Worm (Caenorhabditis elegans) whole organism, L1 larva: Measurements from ENCODE around the gene sre-27.

Source experiments
- C04F5.9 ChIP-seq: sonication (generic microtip); optimal IDR thresholded peaks from 2 replicates; lab custom pipeline; 2016; ENCODE audit warnings: missing genetic modification characterization, missing compliant biosample characterization
- C16A3.4 ChIP-seq: fragments of 150-350 bp; optimal IDR thresholded peaks from 2 replicates; lab custom pipeline; 2014; ENCODE audit warnings: missing biosample characterization, missing genetic modification characterization
- C34B4.2 ChIP-seq: sonication (generic microtip); optimal IDR thresholded peaks from 2 replicates; lab custom pipeline; 2017; ENCODE audit warnings: mild to moderate bottlenecking, missing genetic modification characterization, missing compliant biosample characterization
- F16B12.6 ChIP-seq: fragments of 150-350 bp; optimal IDR thresholded peaks from 2 replicates; lab custom pipeline; 2014; ENCODE audit warnings: missing biosample characterization, missing genetic modification characterization
- alr-1 ChIP-seq: fragments of 200-800 bp; sonication (Bioruptor generic); optimal IDR thresholded peaks from 2 replicates; lab custom pipeline; 2018; ENCODE audit warnings: borderline replicate concordance, mild to moderate bottlenecking, missing genetic modification characterization, missing compliant biosample characterization
- ceh-8 ChIP-seq: fragments of 200-800 bp; sonication (Bioruptor generic); optimal IDR thresholded peaks from 2 replicates; lab custom pipeline; 2018; ENCODE audit warnings: mild to moderate bottlenecking, missing genetic modification characterization, moderate library complexity, missing compliant biosample characterization
- ceh-88 ChIP-seq: fragments of 200-800 bp; sonication (Bioruptor generic); IDR thresholded peaks from 2 replicates; pipeline ENCODE4 v1.3.6; 2022; ENCODE audit warnings: missing genetic modification characterization, missing compliant biosample characterization
- ces-1 ChIP-seq: fragments of 150-350 bp; optimal IDR thresholded peaks from 2 replicates; lab custom pipeline; 2014; ENCODE audit warnings: missing biosample characterization, missing genetic modification reagents, missing genetic modification characterization
- dpl-1 ChIP-seq, 3 experiments: fragments of 150-350 bp in 2 of 3; sonication (generic microtip) in 1 of 3; optimal IDR thresholded peaks; 2 replicates each; lab custom pipeline; 2014 to 2017; ENCODE audit warnings: missing biosample characterization in 3 of 3, missing genetic modification characterization in 3 of 3, missing genetic modification reagents in 3 of 3
- efl-1 ChIP-seq, 4 experiments: fragments of 150-350 bp; optimal IDR thresholded peaks in 3 of 4; peaks in 1 of 4; 1 replicate in 1 of 4; 2 replicates in 3 of 4; lab custom pipeline; 2014; ENCODE audit warnings: missing biosample characterization in 2 of 4, missing genetic modification characterization in 2 of 4, missing genetic modification reagents in 2 of 4
- egl-13 ChIP-seq: sonication (generic microtip); optimal IDR thresholded peaks from 2 replicates; lab custom pipeline; 2016; ENCODE audit warnings: missing genotype, missing genetic modification reagents, missing genetic modification characterization, missing compliant biosample characterization
- ets-5 ChIP-seq: fragments of 200-800 bp; sonication (Bioruptor generic); IDR thresholded peaks from 2 replicates; pipeline ENCODE4 v1.3.6; 2022; ENCODE audit warnings: missing genetic modification characterization, missing compliant biosample characterization
- fos-1 ChIP-seq: fragments of 150-350 bp; optimal IDR thresholded peaks from 2 replicates; lab custom pipeline; 2014; ENCODE audit warnings: missing biosample characterization, missing genetic modification characterization
- grh-1 ChIP-seq: fragments of 200-800 bp; sonication (Bioruptor generic); IDR thresholded peaks from 2 replicates; pipeline ENCODE4 v1.3.6; 2022; ENCODE audit warnings: missing genetic modification reagents, missing genetic modification characterization, missing compliant biosample characterization
- isw-1 ChIP-seq: fragments of 200-800 bp; sonication (Bioruptor generic); IDR thresholded peaks from 2 replicates; pipeline ENCODE4 v1.3.6; 2022; ENCODE audit warnings: missing genetic modification characterization, missing compliant biosample characterization
- jun-1 ChIP-seq: fragments of 150-350 bp; optimal IDR thresholded peaks from 2 replicates; lab custom pipeline; 2014; ENCODE audit warnings: missing biosample characterization, missing genetic modification reagents, missing genetic modification characterization
- lin-13 ChIP-seq: fragments of 150-350 bp; optimal IDR thresholded peaks from 2 replicates; lab custom pipeline; 2014; ENCODE audit warnings: missing biosample characterization, missing genetic modification reagents, missing genetic modification characterization
- lin-14 ChIP-seq: fragments of 200-800 bp; sonication (Bioruptor generic); optimal IDR thresholded peaks from 2 replicates; lab custom pipeline; 2018; ENCODE audit warnings: mild to moderate bottlenecking, missing genetic modification characterization, moderate library complexity, missing compliant biosample characterization
- lin-39 ChIP-seq: fragments of 150-350 bp; optimal IDR thresholded peaks from 2 replicates; lab custom pipeline; 2014; ENCODE audit warnings: missing biosample characterization, missing genetic modification reagents, missing genetic modification characterization
- lsy-2 ChIP-seq, 2 experiments: fragments of 150-350 bp; optimal IDR thresholded peaks; 2 replicates each; lab custom pipeline; 2014; ENCODE audit warnings: missing biosample characterization in 2 of 2, missing genetic modification characterization in 2 of 2
- mdl-1 ChIP-seq, 2 experiments: fragments of 150-350 bp; optimal IDR thresholded peaks; 2 replicates each; lab custom pipeline; 2014 to 2017; ENCODE audit warnings: missing biosample characterization in 2 of 2, missing genetic modification characterization in 2 of 2, inconsistent platforms in 1 of 2
- mef-2 ChIP-seq: fragments of 150-350 bp; optimal IDR thresholded peaks from 2 replicates; lab custom pipeline; 2014; ENCODE audit warnings: missing biosample characterization, missing genetic modification characterization
- nhr-12 ChIP-seq: sonication (generic microtip); optimal IDR thresholded peaks from 2 replicates; lab custom pipeline; 2017; ENCODE audit warnings: missing biosample characterization, missing genetic modification characterization
- nhr-71 ChIP-seq: sonication (generic microtip); optimal IDR thresholded peaks from 2 replicates; lab custom pipeline; 2016; ENCODE audit warnings: mild to moderate bottlenecking, missing genetic modification characterization, moderate library complexity, missing compliant biosample characterization
- nhr-77 ChIP-seq: fragments of 150-350 bp; optimal IDR thresholded peaks from 2 replicates; lab custom pipeline; 2014; ENCODE audit warnings: missing biosample characterization, missing genetic modification characterization
- rnt-1 ChIP-seq: sonication (generic microtip); optimal IDR thresholded peaks from 2 replicates; lab custom pipeline; 2016; ENCODE audit warnings: mild to moderate bottlenecking, missing genetic modification characterization, moderate library complexity, missing compliant biosample characterization
- snpc-4 ChIP-seq: fragments of 150-350 bp; optimal IDR thresholded peaks from 2 replicates; lab custom pipeline; 2014; ENCODE audit warnings: missing biosample characterization, missing genetic modification characterization
- sup-37 ChIP-seq: fragments of 200-800 bp; sonication (Bioruptor generic); optimal IDR thresholded peaks from 2 replicates; lab custom pipeline; 2018; ENCODE audit warnings: mild to moderate bottlenecking, missing genetic modification characterization, missing compliant biosample characterization
- swsn-7 ChIP-seq: sonication (generic microtip); optimal IDR thresholded peaks from 2 replicates; lab custom pipeline; 2016; ENCODE audit warnings: missing genetic modification characterization, missing compliant biosample characterization
- tlp-1 ChIP-seq: fragments of 150-350 bp; optimal IDR thresholded peaks from 2 replicates; lab custom pipeline; 2014; ENCODE audit warnings: missing biosample characterization, missing genetic modification characterization
- vab-15 ChIP-seq: sonication (generic microtip); optimal IDR thresholded peaks from 2 replicates; lab custom pipeline; 2017; ENCODE audit warnings: missing genotype, mild to moderate bottlenecking, missing genetic modification characterization, missing compliant biosample characterization
- xbp-1 ChIP-seq: sonication (generic microtip); optimal IDR thresholded peaks from 2 replicates; lab custom pipeline; 2016; ENCODE audit warnings: missing genetic modification characterization, missing compliant biosample characterization
- zip-4 ChIP-seq: fragments of 200-800 bp; sonication (Bioruptor generic); optimal IDR thresholded peaks from 2 replicates; lab custom pipeline; 2018; ENCODE audit warnings: mild to moderate bottlenecking, missing genetic modification characterization, moderate library complexity, missing compliant biosample characterization

The sre-27 gene

DNA sequence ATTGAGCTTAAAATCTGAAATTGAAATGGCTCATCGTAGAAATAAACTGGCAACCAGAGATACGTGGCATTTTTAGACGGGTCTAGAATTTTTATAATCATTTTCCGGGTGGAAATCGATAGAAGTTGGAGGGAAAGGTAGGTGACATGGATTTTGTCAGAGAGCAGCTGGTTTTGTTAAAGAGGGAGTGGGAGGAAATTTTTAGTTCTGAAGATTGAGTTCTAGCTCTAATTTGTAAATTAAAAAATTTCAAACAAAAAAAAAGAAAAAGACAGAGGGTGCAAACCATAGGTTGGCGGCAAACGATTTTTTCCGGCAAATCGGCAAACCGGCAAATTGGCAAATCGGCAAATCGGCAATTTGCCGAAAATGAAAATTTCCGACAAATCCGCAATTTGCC, 39.2 kb upstream of the sre-27 start, which contains the start of gene sre-32:
TSS of gene sre-32 (minus strand) at position 101 of the 400 bp plus-strand sequence.
- TF ChIP-seq ceh-8 (GFP tag; lab: Kevin White, UChicago) (no peak), nhr-12 (tag; lab: Kevin White, UChicago) (no peak), ets-5 (GFP tag; lab: Robert Waterston, UW) (no peak), rnt-1 (no peak), C04F5.9 (tag; lab: Kevin White, UChicago) (no peak), isw-1 (GFP tag; lab: Robert Waterston, UW) (no peak), F16B12.6 (tag; lab: Kevin White, UChicago) (no peak), ceh-88 (GFP tag; lab: Robert Waterston, UW) (no peak), tlp-1 (tag; lab: Kevin White, UChicago) (no peak), mef-2 (no peak)
- TF ChIP-seq, all 84 proteins: peak for 0

DNA sequence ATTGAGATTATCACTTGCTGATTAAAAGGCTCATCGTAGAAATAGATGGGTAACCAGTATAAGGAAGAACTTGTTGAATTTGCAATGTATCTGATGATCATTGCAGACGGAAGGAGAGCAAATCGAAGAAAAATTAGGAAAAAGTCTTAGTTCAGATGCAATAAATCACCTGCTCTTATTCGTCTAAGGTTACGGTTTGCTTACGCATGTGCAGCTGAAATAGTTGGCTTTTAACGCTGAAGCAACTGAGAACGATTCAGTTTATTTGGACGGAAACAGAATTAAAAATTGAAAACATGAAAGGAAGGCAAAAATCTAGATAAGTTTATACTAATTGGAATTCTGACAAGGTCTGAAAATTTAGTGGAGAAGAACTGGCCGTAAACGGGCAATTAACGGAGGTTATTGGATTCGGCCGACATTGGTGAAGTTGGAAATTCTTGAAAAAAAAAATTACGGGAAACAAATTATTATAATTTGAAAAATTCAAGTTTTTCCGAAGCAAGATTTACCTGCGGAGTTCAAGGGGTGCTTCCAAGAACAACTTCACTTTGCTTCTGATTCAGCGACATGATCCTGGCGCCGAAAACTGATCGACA, 35.4 kb upstream of the sre-27 start, which contains the start of the genes sre-35 and sre-33:
TSS of gene sre-35 (minus strand) at position 101 of the 599 bp plus-strand sequence.
TSS of gene sre-33 (plus strand) at position 549 of the 599 bp plus-strand sequence.
- no peak for TF ChIP-seq sup-37
- TF ChIP-seq lin-14 (GFP tag; lab: Kevin White, UChicago) = no peak
- TF ChIP-seq snpc-4 (tag; lab: Kevin White, UChicago) = no peak
- TF ChIP-seq grh-1 (GFP tag; lab: Robert Waterston, UW) = no peak
- TF ChIP-seq alr-1 (tag; lab: Kevin White, UChicago) = no peak
- no peak for TF ChIP-seq fos-1 (tag; lab: Kevin White, UChicago)
- no peak for TF ChIP-seq mdl-1 (tag; optimal IDR thresholded peaks at IDR 0.05; lab: Kevin White, UChicago)
- TF ChIP-seq tlp-1 (tag; lab: Kevin White, UChicago) = no peak

DNA sequence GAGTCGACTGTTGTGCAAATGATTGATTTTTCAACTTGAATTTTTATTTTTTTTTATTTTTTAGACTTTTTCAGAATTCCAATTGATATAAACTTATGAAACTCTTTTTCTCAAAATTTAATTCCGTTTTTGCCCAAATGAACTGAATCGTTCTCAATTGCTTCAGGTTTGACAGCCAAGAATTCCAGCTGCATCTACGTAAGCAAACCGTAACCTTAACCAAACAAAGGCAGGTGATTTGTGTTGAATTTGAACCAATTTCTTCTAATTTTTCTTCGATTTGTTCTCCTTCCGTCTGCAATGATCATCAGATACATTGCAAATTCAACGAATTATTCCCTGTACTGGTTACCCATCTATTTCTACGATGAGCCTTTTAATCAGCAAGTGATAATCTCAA, 32.4 kb upstream of the sre-27 start, which contains the start of gene sre-34:
TSS of gene sre-34 (plus strand) at position 301 of the 400 bp plus-strand sequence.
- TF ChIP-seq ces-1 = no peak

DNA sequence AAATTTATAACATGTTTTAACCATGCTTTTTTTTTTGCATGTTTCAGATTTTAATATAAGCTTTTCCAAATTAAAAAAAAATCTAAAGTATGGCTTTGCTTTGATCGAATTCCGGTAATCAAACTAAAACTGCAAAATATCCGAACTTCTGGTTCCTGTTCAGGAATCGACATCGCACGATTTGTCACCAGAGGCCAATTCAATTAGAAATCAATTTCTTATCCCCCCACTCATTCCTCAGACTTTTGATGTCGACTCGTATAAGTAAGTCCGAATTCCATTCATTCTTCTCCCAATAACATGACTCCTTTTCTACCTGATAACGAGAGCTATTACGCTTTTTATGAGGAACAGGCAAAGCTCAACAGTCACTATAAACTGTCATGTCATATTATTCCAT, 30.8 kb upstream of the sre-27 start, which contains the start of gene srh-27:
TSS of gene srh-27 (plus strand) at position 301 of the 400 bp plus-strand sequence.
- no peak for TF ChIP-seq C16A3.4 (tag; lab: Kevin White, UChicago)
- TF ChIP-seq tlp-1 (tag; lab: Kevin White, UChicago) = no peak
- no peak for TF ChIP-seq zip-4
- no peak for TF ChIP-seq dpl-1 (GFP tag; optimal IDR thresholded peaks at IDR 0.05; lab: Kevin White, UChicago)
- TF ChIP-seq sup-37 = no peak
- no peak for TF ChIP-seq jun-1 (tag; lab: Kevin White, UChicago)
- no peak for TF ChIP-seq lsy-2 (tag; optimal IDR thresholded peaks at IDR 0.05; lab: Kevin White, UChicago)
- TF ChIP-seq ceh-88 (GFP tag; lab: Robert Waterston, UW) = no peak
- TF ChIP-seq nhr-71 (tag; lab: Kevin White, UChicago) = no peak
- no peak for TF ChIP-seq nhr-77
- TF ChIP-seq grh-1 (GFP tag; lab: Robert Waterston, UW) = no peak
- TF ChIP-seq lin-39 = no peak
- no peak for TF ChIP-seq efl-1 (optimal IDR thresholded peaks at IDR 0.05; lab: Kevin White, UChicago)
- TF ChIP-seq efl-1 (GFP tag; optimal IDR thresholded peaks at IDR 0.05 in 1 of 2; lab: Kevin White, UChicago) = no peak
- TF ChIP-seq egl-13 (tag; lab: Kevin White, UChicago) = no peak
- no peak for TF ChIP-seq lin-13 (GFP tag; lab: Kevin White, UChicago)
- TF ChIP-seq xbp-1 (tag; lab: Kevin White, UChicago) = no peak
- TF ChIP-seq C34B4.2 (tag; lab: Kevin White, UChicago) = no peak
- TF ChIP-seq swsn-7 = no peak
- TF ChIP-seq vab-15 (tag; lab: Kevin White, UChicago) = no peak
